Worm (Caenorhabditis elegans): ENCODE measurements around the gene F59B2.13.
"Not testable (repeated sequence)": the region's sequence is repeated elsewhere in the genome, so short reads cannot be mapped to it uniquely, and the experiment has no call there.

DNA sequence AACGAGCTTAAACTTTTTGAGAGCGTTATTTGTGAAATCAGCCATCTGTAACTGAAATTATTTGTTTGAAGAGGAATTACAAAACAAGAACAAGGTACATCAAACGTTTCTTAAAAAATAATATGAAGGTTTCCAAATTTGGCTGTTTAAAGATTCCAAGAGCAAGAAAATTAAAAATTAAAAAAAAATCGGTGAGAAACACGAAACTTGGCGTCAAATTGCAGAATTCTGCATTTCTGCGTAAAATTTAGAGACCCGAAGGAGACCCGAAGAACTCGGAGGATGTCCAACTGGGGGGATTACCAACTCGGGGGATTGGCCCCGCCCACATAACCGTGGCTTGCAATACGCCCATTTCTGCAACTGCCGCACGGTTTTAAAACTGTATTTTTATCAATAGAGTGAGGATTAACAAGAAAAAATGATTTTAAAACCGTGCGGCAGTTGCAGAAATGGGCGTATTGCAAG is 20.9 kb downstream of the F59B2.13 start, which contains the start of gene rab-6.1:
- not testable (repeated sequence) for TF ChIP-seq lin-14 (GFP tag; optimal IDR thresholded peaks at IDR 0.05); ceh-88 (GFP tag; IDR thresholded peaks at IDR 0.05); unc-86 (tag; optimal IDR thresholded peaks at IDR 0.05); mdl-1 (tag; optimal IDR thresholded peaks at IDR 0.05); lsy-2 (tag; optimal IDR thresholded peaks at IDR 0.05); ama-1 (optimal IDR thresholded peaks at IDR 0.05); snpc-4 (tag; optimal IDR thresholded peaks at IDR 0.05); C34B4.2 (tag; optimal IDR thresholded peaks at IDR 0.05); ztf-4 (tag; optimal IDR thresholded peaks at IDR 0.05); fkh-4 (tag; optimal IDR thresholded peaks at IDR 0.05; ENCODE audit: borderline replicate concordance); aly-2 (tag; optimal IDR thresholded peaks at IDR 0.05)
